Fruit fly (Drosophila melanogaster): ENCODE data around the gene CycG.

The CycG gene

DNA sequence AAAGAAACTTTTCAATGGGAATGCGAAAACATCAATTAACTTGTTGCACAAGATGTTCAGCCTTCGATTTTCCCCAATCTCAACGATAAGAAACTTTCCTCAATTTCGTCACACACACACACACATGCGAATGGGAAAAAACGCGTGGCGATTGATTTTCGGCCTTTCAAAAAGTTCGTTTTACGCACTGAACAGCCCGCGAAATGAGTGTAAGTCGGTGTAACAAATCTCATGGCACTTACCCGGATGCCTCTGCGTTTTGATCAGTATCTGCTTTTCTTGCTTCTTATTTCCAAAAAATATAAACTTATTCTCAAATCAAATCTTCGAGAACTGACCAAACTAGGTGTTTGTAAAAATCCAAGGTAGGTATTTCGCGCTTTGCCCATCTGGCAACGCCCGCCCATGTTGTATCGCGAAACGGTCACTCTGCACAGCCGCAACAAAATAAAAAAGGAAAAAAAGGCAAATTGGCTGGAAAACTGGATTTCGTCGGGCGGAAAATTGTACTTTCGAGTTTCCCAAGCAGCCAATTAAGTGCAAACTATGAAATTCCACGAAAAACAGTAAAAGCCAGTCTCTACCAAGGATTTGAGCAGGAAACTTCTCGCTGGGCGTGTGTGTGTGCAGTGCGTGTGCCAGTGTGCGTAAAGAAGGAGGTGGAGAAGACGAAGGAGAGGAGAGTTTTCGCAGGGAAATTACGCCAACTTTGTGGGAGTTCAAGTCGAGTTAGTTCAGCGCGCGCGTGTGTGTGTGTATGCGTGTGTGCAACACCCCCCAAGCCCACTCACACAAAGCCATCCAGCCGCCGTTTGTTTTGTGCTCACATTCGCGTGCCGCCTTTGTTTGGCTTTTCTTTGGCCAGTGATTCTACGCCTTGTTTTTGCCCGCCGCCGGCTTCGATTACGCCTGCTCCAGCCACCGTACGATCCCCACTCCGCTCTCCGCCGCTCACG lies 1.5 kb downstream of the CycG start, which contains the start of gene Med (continued):
- TF ChIP-seq Sox102F (GFP tag; optimal IDR thresholded peaks at IDR 0.05) (no peak), Ets96B (tag; optimal IDR thresholded peaks at IDR 0.05) (peak; percentile 14), ss (GFP tag; optimal IDR thresholded peaks at IDR 0.05) (peak; percentile 37 to 45)

DNA sequence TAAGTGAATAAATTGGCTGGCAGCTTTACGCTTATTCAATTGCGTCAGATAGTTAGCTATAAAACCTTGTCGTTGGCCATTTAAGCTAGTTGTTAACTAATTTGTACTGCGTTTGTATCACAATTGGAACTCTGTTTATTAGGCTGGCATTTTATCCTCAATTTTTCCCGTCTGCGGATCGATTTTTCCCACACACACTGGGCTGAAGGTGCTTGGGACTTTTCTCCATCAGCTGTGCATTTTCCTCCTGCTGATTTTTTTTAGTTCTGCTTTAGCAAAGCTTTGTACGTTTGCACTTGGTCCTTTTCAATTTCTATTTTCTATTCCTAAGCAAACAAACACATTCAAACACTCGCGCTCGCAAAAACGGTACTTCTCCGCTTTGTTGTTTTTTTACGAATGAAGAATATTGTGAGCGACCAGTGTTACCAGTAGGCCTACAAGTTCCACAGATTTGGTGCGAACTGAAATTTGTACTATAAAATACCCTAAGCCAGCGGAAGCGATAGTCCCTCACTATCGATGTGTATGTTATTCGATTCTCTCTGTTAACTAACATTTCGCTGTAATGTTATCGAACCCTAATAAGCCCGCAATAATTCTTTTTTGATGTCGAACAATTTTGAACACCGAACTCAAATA lies 2.9 kb downstream of the CycG start:
- no peak for TF ChIP-seq CG11294 (GFP tag; IDR thresholded peaks at IDR 0.05)
- no peak for TF ChIP-seq CG4318 (GFP tag; optimal IDR thresholded peaks at IDR 0.05)
- TF ChIP-seq CG6163 (GFP tag; IDR thresholded peaks at IDR 0.05): no peak
- TF ChIP-seq fkh (GFP tag; optimal IDR thresholded peaks at IDR 0.05): peak; percentile 61
- TF ChIP-seq CG6854 (GFP tag; optimal IDR thresholded peaks at IDR 0.05): peak; percentile 63
- no peak for TF ChIP-seq Hr38 (GFP tag; optimal IDR thresholded peaks at IDR 0.05)
- no peak for TF ChIP-seq OdsH (GFP tag; optimal IDR thresholded peaks at IDR 0.05)
- peak; percentile 29 for TF ChIP-seq net (GFP tag; optimal IDR thresholded peaks at IDR 0.05)
- peak; percentile 22 for TF ChIP-seq lz (GFP tag; optimal IDR thresholded peaks at IDR 0.05)
- TF ChIP-seq CG8319 (GFP tag; optimal IDR thresholded peaks at IDR 0.05): no peak
- TF ChIP-seq topi (GFP tag; optimal IDR thresholded peaks at IDR 0.05): no peak
- no peak for TF ChIP-seq acj6 (GFP tag; optimal IDR thresholded peaks at IDR 0.05)
- peak; percentile 43 for TF ChIP-seq Sox102F (GFP tag; optimal IDR thresholded peaks at IDR 0.05)
- peak; percentile 70 for TF ChIP-seq Sox14 (GFP tag; optimal IDR thresholded peaks at IDR 0.05)
- TF ChIP-seq CG34406 (GFP tag; optimal IDR thresholded peaks at IDR 0.05): no peak
- TF ChIP-seq Met (GFP tag; optimal IDR thresholded peaks at IDR 0.05): no peak
- peak; percentile 13 for TF ChIP-seq dsx (GFP tag; optimal IDR thresholded peaks at IDR 0.05; ENCODE audit: poor library complexity, severe bottlenecking)
- TF ChIP-seq CG11902 (GFP tag; optimal IDR thresholded peaks at IDR 0.05): no peak
- no peak for TF ChIP-seq CG31627 (GFP tag; optimal IDR thresholded peaks at IDR 0.05)
- TF ChIP-seq Smox (GFP tag; optimal IDR thresholded peaks at IDR 0.05): no peak
- TF ChIP-seq CG3032 (tag; optimal IDR thresholded peaks at IDR 0.05): no peak
- TF ChIP-seq eg (GFP tag; IDR thresholded peaks at IDR 0.05): no peak
- no peak for TF ChIP-seq fd85E (GFP tag; optimal IDR thresholded peaks at IDR 0.05)
- no peak for TF ChIP-seq CG10669 (GFP tag; optimal IDR thresholded peaks at IDR 0.05)
- no peak for TF ChIP-seq CG6808 (GFP tag; optimal IDR thresholded peaks at IDR 0.05)
- no peak for TF ChIP-seq Hr4 (GFP tag; optimal IDR thresholded peaks at IDR 0.05)
- peak; percentile 62 for TF ChIP-seq vri (GFP tag; optimal IDR thresholded peaks at IDR 0.05)
- TF ChIP-seq Eip78C (GFP tag): peak; percentile 65
- no peak for TF ChIP-seq pdm3 (GFP tag; optimal IDR thresholded peaks at IDR 0.05)
- no peak for TF ChIP-seq CG8632 (GFP tag; optimal IDR thresholded peaks at IDR 0.05)
- no peak for TF ChIP-seq CG6276 (GFP tag; optimal IDR thresholded peaks at IDR 0.05)
- TF ChIP-seq CG10631 (GFP tag; optimal IDR thresholded peaks at IDR 0.05): no peak
- TF ChIP-seq CG16779 (tag; optimal IDR thresholded peaks at IDR 0.05): no peak
- TF ChIP-seq CG3919 (GFP tag; optimal IDR thresholded peaks at IDR 0.05): peak; percentile 57
- TF ChIP-seq Eip93F (GFP tag; optimal IDR thresholded peaks at IDR 0.05): peak; percentile 46
- no peak for TF ChIP-seq fd59A (GFP tag; optimal IDR thresholded peaks at IDR 0.05)
- peak in 1 of 2 experiments; percentile 51 for TF ChIP-seq ss (GFP tag; optimal IDR thresholded peaks at IDR 0.05)
- no peak for TF ChIP-seq achi (GFP tag; optimal IDR thresholded peaks at IDR 0.05)
- peak; percentile 14 for TF ChIP-seq esn (GFP tag; optimal IDR thresholded peaks at IDR 0.05)
- no peak for TF ChIP-seq Ets96B (tag; optimal IDR thresholded peaks at IDR 0.05)
- no peak for TF ChIP-seq dac (GFP tag; optimal IDR thresholded peaks at IDR 0.05)
- TF ChIP-seq CG11762 (GFP tag; optimal IDR thresholded peaks at IDR 0.05; ENCODE audit: insufficient read depth): no peak
- peak; percentile 7 for TF ChIP-seq CG6792 (GFP tag; optimal IDR thresholded peaks at IDR 0.05)
- no peak for TF ChIP-seq CG15336 (GFP tag; IDR thresholded peaks at IDR 0.05)
- TF ChIP-seq CG1621 (tag; optimal IDR thresholded peaks at IDR 0.05): peak; percentile 3
- no peak for TF ChIP-seq CG8119 (GFP tag; IDR thresholded peaks at IDR 0.05)
- TF ChIP-seq Lpt (GFP tag; optimal IDR thresholded peaks at IDR 0.05): no peak
